Fruit fly (Drosophila melanogaster): ENCODE measurements around the gene p.

DNA sequence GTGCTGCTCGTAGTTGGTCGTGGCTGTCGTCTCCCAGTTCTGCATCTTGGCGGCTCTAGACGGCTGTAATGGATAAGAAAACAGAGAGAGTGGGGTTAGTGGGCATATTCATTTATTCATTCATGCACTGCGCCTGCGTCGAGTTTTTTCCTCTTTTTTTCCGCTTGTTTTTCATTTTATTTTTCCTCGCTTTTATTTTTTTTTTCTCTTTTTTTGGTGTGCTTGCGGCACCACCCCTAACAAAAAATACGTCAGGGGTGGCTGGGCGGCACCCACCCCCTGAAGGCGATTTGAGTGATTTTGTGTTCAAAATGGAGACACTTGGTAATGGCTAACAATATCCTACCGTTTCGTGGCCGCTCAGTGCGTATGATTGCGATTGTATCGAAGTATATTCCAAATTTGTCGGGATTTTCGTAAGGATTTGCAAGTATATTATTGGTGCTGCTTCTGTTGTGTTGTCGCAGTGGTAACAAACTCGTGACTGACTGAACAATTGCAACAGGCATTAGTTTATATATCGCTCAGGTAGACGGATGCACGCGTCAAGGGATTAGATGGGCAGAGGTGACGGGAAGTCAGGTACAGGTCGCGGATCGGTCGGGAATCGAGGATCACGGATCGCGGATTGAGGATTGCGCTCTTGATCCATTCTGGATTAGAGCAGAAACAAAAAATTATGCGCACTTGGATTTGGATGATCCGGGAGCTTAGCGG lies 23.8 kb upstream of the p start:
- TF ChIP-seq CG8478 (optimal IDR thresholded peaks at IDR 0.05) = no peak
- TF ChIP-seq psq (optimal IDR thresholded peaks at IDR 0.05) = no peak
- no peak for TF ChIP-seq pan (optimal IDR thresholded peaks at IDR 0.05)
- TF ChIP-seq EcR (GFP tag; optimal IDR thresholded peaks at IDR 0.05) = no peak
- TF ChIP-seq usp (GFP tag; optimal IDR thresholded peaks at IDR 0.05) = no peak
